Worm (Caenorhabditis elegans) whole organism, L4 larva: ENCODE measurements around the gene cutl-12.

ENCODE experiments used
- ZK546.5 ChIP-seq, 2 experiments: sonication (generic microtip); optimal IDR thresholded peaks; 2 replicates each; lab custom pipeline; 2017; ENCODE audit warnings: missing biosample characterization in 2 of 2, missing genetic modification characterization in 2 of 2
- dpl-1 ChIP-seq: fragments of 150-350 bp; optimal IDR thresholded peaks from 2 replicates; lab custom pipeline; 2014; ENCODE audit warnings: missing biosample characterization, missing genetic modification reagents, missing genetic modification characterization
- zfp-2 ChIP-seq: sonication (generic microtip); optimal IDR thresholded peaks from 2 replicates; lab custom pipeline; 2016; ENCODE audit warnings: mild to moderate bottlenecking, missing genetic modification characterization, missing compliant biosample characterization

- TF ChIP-seq dpl-1 (GFP tag; lab: Kevin White, UChicago) (no peak), zfp-2 (tag; lab: Kevin White, UChicago) (no peak), ZK546.5 (tag; optimal IDR thresholded peaks at IDR 0.05; lab: Kevin White, UChicago) (no peak)
Measured at ce11 chrII:8639553-8639952, 5.3 kb upstream of the cutl-12 start.
